Fruit fly (Drosophila melanogaster): ENCODE results near the gene Ir94b.

The Ir94b gene

DNA sequence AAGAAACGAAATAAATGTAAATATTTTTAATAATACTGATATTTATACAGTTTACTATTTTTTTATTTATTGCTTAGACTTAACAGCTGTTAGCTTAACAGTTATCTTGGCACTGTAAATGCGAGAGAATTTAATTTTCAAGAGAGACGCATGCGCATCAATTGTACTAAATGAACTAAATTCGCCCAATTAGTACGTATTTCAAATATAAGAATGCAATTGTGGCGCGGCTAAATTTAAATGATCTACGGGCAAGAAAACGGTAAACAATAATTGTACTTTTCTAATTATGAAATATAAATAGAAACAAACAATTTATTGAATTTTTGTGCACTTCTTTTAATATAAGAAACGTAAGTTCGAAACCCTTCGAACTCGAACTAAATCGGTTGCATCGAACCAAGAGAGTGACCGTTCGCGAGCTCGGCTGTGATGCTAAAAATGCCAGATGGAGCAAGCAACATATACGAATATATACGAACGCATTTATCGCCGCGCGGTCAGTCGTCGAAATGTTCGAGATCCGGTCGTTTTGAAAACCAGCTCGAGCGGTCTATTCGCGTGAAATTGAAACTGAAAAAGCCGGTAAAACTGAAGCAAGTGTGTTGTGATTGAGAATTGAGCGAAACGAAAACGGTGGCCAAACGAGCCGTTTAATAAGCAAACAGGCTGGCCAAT, 16.4 kb upstream of the Ir94b start, which contains the start of gene SKIP (continued):
- TF ChIP-seq CG42726 (GFP tag; IDR thresholded peaks at IDR 0.05; ENCODE audit: partially characterized antibody) (peak; percentile 76), CG4854 (GFP tag; optimal IDR thresholded peaks at IDR 0.05) (peak; percentile 25), Abd-B (GFP tag; optimal IDR thresholded peaks at IDR 0.05) (no peak), sisA (GFP tag; IDR thresholded peaks at IDR 0.05) (no peak), CG11696 (GFP tag; IDR thresholded peaks at IDR 0.05) (no peak), sna (GFP tag; IDR thresholded peaks at IDR 0.05; ENCODE audit: partially characterized antibody) (no peak), Drgx (GFP tag; IDR thresholded peaks at IDR 0.05) (0 out of 2 replicates have a peak, but pooled peaks have one; percentile 21), CG18764 (GFP tag; optimal IDR thresholded peaks at IDR 0.05) (no peak), pros (GFP tag; optimal IDR thresholded peaks at IDR 0.05) (no peak), unc-4 (GFP tag; IDR thresholded peaks at IDR 0.05; ENCODE audit: partially characterized antibody) (no peak), disco-r (GFP tag; optimal IDR thresholded peaks at IDR 0.05) (no peak), CG12299 (tag; optimal IDR thresholded peaks at IDR 0.05) (no peak), CG14050 (GFP tag; IDR thresholded peaks at IDR 0.05) (0 out of 3 replicates have a peak, but pooled peaks have one; percentile 9), trh (GFP tag; optimal IDR thresholded peaks at IDR 0.05) (no peak), rib (GFP tag; IDR thresholded peaks at IDR 0.05) (0 out of 2 replicates have a peak, but pooled peaks have one; percentile 51), CG11723 (GFP tag; optimal IDR thresholded peaks at IDR 0.05) (no peak), so (GFP tag; IDR thresholded peaks at IDR 0.05) (0 out of 3 replicates have a peak, but pooled peaks have one; percentile 10), CG13894 (tag; optimal IDR thresholded peaks at IDR 0.05) (no peak), Hr78 (GFP tag; optimal IDR thresholded peaks at IDR 0.05) (no peak), CG4707 (GFP tag; optimal IDR thresholded peaks at IDR 0.05) (no peak), Trl (optimal IDR thresholded peaks at IDR 0.05) (peak in 1 of 2 experiments; percentile 42), Trl (GFP tag; optimal IDR thresholded peaks at IDR 0.05) (peak; percentile 46), bcd (GFP tag; optimal IDR thresholded peaks at IDR 0.05) (no peak), Vsx1 (GFP tag; optimal IDR thresholded peaks at IDR 0.05) (peak; percentile 34), pnt (GFP tag; optimal IDR thresholded peaks at IDR 0.05) (no peak), Hr39 (optimal IDR thresholded peaks at IDR 0.05) (no peak), BtbVII (GFP tag; optimal IDR thresholded peaks at IDR 0.05) (no peak), CG12659 (GFP tag; optimal IDR thresholded peaks at IDR 0.05) (peak; percentile 49), br (optimal IDR thresholded peaks at IDR 0.05) (no peak), vnd (GFP tag; IDR thresholded peaks at IDR 0.05; ENCODE audit: partially characterized antibody) (no peak), wor (GFP tag; IDR thresholded peaks at IDR 0.05) (no peak), CG2129 (GFP tag; IDR thresholded peaks at IDR 0.05; ENCODE audit: partially characterized antibody) (no peak), CG1602 (GFP tag; optimal IDR thresholded peaks at IDR 0.05) (no peak), cad (GFP tag; optimal IDR thresholded peaks at IDR 0.05) (no peak), Fer1 (GFP tag; optimal IDR thresholded peaks at IDR 0.05) (no peak), NC2α (GFP tag; optimal IDR thresholded peaks at IDR 0.05) (peak; percentile 70), CG13287 (GFP tag; IDR thresholded peaks at IDR 0.05; ENCODE audit: partially characterized antibody) (peak; percentile 60), pita (GFP tag; optimal IDR thresholded peaks at IDR 0.05) (no peak), CG17612 (GFP tag; IDR thresholded peaks at IDR 0.05) (no peak), sima (GFP tag; optimal IDR thresholded peaks at IDR 0.05) (no peak), Awh (GFP tag; IDR thresholded peaks at IDR 0.05) (no peak), fd96Cb (tag; optimal IDR thresholded peaks at IDR 0.05) (no peak), CG7928 (GFP tag; optimal IDR thresholded peaks at IDR 0.05) (no peak), her (GFP tag; optimal IDR thresholded peaks at IDR 0.05) (peak; percentile 46), sim (GFP tag; IDR thresholded peaks at IDR 0.05) (no peak), Antp (GFP tag; optimal IDR thresholded peaks at IDR 0.05) (peak; percentile 25), Nf-YC (tag; optimal IDR thresholded peaks at IDR 0.05) (peak; percentile 43), Gug (GFP tag; IDR thresholded peaks at IDR 0.05) (peak; percentile 39; the same call in 1 of the 4 replicates), Bdp1 (GFP tag; optimal IDR thresholded peaks at IDR 0.05) (no peak), Opbp (GFP tag; IDR thresholded peaks at IDR 0.05; ENCODE audit: partially characterized antibody) (peak; percentile 65; the same call in 2 of the 3 replicates)

Measured in whole organism, embryonic.